Worm (Caenorhabditis elegans): Measurements from ENCODE around the gene W08E12.6.

The W08E12.6 gene

DNA sequence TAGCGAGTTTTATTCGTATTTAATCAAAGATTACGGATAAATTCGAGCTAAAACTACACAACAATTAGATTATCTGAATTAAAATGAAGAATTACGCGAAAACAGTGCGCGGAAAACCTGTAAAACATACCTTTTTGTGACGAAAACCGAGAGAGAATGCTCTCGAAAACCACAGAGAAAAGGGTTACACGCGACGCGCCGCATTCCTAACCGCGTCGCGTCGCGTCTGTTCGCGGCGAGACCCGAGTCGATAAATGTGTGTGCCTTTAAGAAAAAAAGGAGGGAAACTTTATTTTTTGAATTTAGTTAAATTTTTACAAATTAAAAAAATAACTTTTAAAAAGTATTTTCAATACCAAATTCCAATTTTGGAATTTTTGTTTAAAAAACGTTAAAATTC, 40.3 kb downstream of the W08E12.6 start, which contains the start of gene hrpa-1:
hrpa-1 (minus strand) TSS at position 192 of the 400 bp plus-strand sequence.
- TF ChIP-seq pha-4 (tag; optimal IDR thresholded peaks at IDR 0.05) (peak; percentile 91), nhr-237 (tag; optimal IDR thresholded peaks at IDR 0.05) (no peak), nhr-11 (tag; optimal IDR thresholded peaks at IDR 0.05) (no peak), egl-5 (tag; optimal IDR thresholded peaks at IDR 0.05) (peak; percentile 99), ceh-82 (tag; optimal IDR thresholded peaks at IDR 0.05) (peak; percentile 1), eor-1 (tag; optimal IDR thresholded peaks at IDR 0.05) (no peak), nhr-67 (tag; optimal IDR thresholded peaks at IDR 0.05) (no peak), hmg-11 (tag; optimal IDR thresholded peaks at IDR 0.05) (peak; percentile 45), unc-39 (tag; optimal IDR thresholded peaks at IDR 0.05) (no peak), fkh-2 (tag; optimal IDR thresholded peaks at IDR 0.05) (no peak), nhr-77 (tag; optimal IDR thresholded peaks at IDR 0.05) (no peak), snpc-4 (tag; optimal IDR thresholded peaks at IDR 0.05) (peak; percentile 68), fos-1 (tag; optimal IDR thresholded peaks at IDR 0.05) (no peak), ceh-16 (tag; optimal IDR thresholded peaks at IDR 0.05) (no peak), nhr-12 (tag; optimal IDR thresholded peaks at IDR 0.05) (no peak), ceh-9 (tag; optimal IDR thresholded peaks at IDR 0.05) (no peak), jun-1 (tag; optimal IDR thresholded peaks at IDR 0.05) (peak; percentile 55), R02D3.7 (tag; optimal IDR thresholded peaks at IDR 0.05) (peak; percentile 56), aly-2 (tag; optimal IDR thresholded peaks at IDR 0.05) (no peak), lin-39 (tag; optimal IDR thresholded peaks at IDR 0.05) (peak; percentile 88), ZK546.5 (tag; optimal IDR thresholded peaks at IDR 0.05) (no peak), tbx-2 (tag; optimal IDR thresholded peaks at IDR 0.05) (peak; percentile 5), egl-27 (tag; optimal IDR thresholded peaks at IDR 0.05) (no peak), ceh-28 (tag; optimal IDR thresholded peaks at IDR 0.05) (peak; percentile 71), ztf-11 (tag; optimal IDR thresholded peaks at IDR 0.05) (no peak), nfya-1 (tag; optimal IDR thresholded peaks at IDR 0.05; ENCODE audit: insufficient read depth) (peak; percentile 95), lsy-12 (tag; optimal IDR thresholded peaks at IDR 0.05) (no peak), nhr-28 (tag; optimal IDR thresholded peaks at IDR 0.05) (no peak), nhr-76 (tag; optimal IDR thresholded peaks at IDR 0.05) (no peak), sea-2 (GFP tag; optimal IDR thresholded peaks at IDR 0.05) (no peak), nhr-43 (tag; optimal IDR thresholded peaks at IDR 0.05; ENCODE audit: poor library complexity, severe bottlenecking) (no peak), elt-3 (tag; optimal IDR thresholded peaks at IDR 0.05) (no peak), pqm-1 (tag; optimal IDR thresholded peaks at IDR 0.05) (peak; percentile 22), daf-12 (tag; optimal IDR thresholded peaks at IDR 0.05) (no peak), zag-1 (tag; optimal IDR thresholded peaks at IDR 0.05) (no peak), skn-1 (tag; optimal IDR thresholded peaks at IDR 0.05) (peak; percentile 5), ama-1 (optimal IDR thresholded peaks at IDR 0.05) (peak; percentile 73), fkh-10 (GFP tag; optimal IDR thresholded peaks at IDR 0.05) (peak; percentile 58), ztf-4 (tag; optimal IDR thresholded peaks at IDR 0.05) (no peak), lin-15B (tag; optimal IDR thresholded peaks at IDR 0.05) (peak; percentile 93), elt-1 (tag; optimal IDR thresholded peaks at IDR 0.05) (peak; percentile 30), unc-62 (GFP tag; optimal IDR thresholded peaks at IDR 0.05) (no peak), mml-1 (tag; optimal IDR thresholded peaks at IDR 0.05) (no peak), mdl-1 (tag; optimal IDR thresholded peaks at IDR 0.05) (no peak), nhr-23 (tag; optimal IDR thresholded peaks at IDR 0.05) (peak; percentile 85), nhr-25 (tag; optimal IDR thresholded peaks at IDR 0.05) (peak; percentile 66), elt-2 (tag; optimal IDR thresholded peaks at IDR 0.05) (peak; percentile 39)

DNA sequence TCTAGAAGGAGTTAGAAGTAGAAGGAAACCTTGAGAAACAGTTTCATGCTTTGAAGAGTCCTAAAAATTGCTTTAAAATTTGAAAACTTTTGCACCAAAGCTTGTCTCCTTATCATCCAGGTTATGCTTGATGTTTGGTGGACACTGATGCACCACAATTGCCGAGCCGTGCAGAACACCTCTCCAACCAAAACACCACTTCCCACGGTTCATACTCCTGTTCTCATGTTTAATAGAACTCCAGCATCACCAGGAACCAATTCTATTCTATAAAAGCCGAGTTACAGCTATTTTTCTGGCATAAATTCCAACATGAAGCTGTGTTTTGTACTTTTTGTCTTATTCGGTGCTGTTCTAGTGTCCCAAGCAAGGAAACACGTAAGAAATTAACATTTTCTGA, 42.8 kb downstream of the W08E12.6 start, which contains the start of gene F42A6.2:
F42A6.2 (plus strand) TSS at position 301 of the 400 bp plus-strand sequence.
- no peak for TF ChIP-seq nhr-28 (tag; optimal IDR thresholded peaks at IDR 0.05)
- TF ChIP-seq elt-1 (tag; optimal IDR thresholded peaks at IDR 0.05) = no peak
- no peak for TF ChIP-seq nhr-67 (tag; optimal IDR thresholded peaks at IDR 0.05)
- TF ChIP-seq ama-1 (optimal IDR thresholded peaks at IDR 0.05) = no peak
- no peak for TF ChIP-seq ceh-82 (tag; optimal IDR thresholded peaks at IDR 0.05)
- TF ChIP-seq nhr-11 (tag; optimal IDR thresholded peaks at IDR 0.05) = no peak
- TF ChIP-seq nfya-1 (tag; optimal IDR thresholded peaks at IDR 0.05; ENCODE audit: insufficient read depth) = no peak
- TF ChIP-seq nhr-43 (tag; optimal IDR thresholded peaks at IDR 0.05; ENCODE audit: poor library complexity, severe bottlenecking) = no peak
- no peak for TF ChIP-seq fkh-2 (tag; optimal IDR thresholded peaks at IDR 0.05)
- no peak for TF ChIP-seq zag-1 (tag; optimal IDR thresholded peaks at IDR 0.05)
- no peak for TF ChIP-seq aly-2 (tag; optimal IDR thresholded peaks at IDR 0.05)
- TF ChIP-seq daf-12 (tag; optimal IDR thresholded peaks at IDR 0.05) = no peak
- no peak for TF ChIP-seq egl-5 (tag; optimal IDR thresholded peaks at IDR 0.05)
- no peak for TF ChIP-seq ztf-4 (tag; optimal IDR thresholded peaks at IDR 0.05)
- TF ChIP-seq lin-15B (tag; optimal IDR thresholded peaks at IDR 0.05) = no peak

Data from whole organism, L3 larva.